Fruit fly (Drosophila melanogaster) whole organism: ENCODE results near the gene CG32573.
A peak's percentile ranks its signal among the peaks of the same experiment; 100 is the strongest.

ENCODE experiments used
- CG8478 ChIP-seq: fragments of >200 bp; optimal IDR thresholded peaks from 2 replicates; lab custom pipeline; 2018; ENCODE audit warnings: inconsistent platforms
- Dll ChIP-seq: fragments of >200 bp; optimal IDR thresholded peaks from 2 replicates; lab custom pipeline; 2017
- EcR ChIP-seq, 2 experiments: fragments of >200 bp; optimal IDR thresholded peaks; 2 replicates each; lab custom pipeline; 2017; ENCODE audit warnings: missing biosample characterization in 2 of 2, missing genetic modification characterization in 2 of 2, missing genetic modification reagents in 2 of 2
- psq ChIP-seq: fragments of >200 bp; optimal IDR thresholded peaks from 2 replicates; lab custom pipeline; 2017
- usp ChIP-seq: fragments of >200 bp; optimal IDR thresholded peaks from 2 replicates; lab custom pipeline; 2017; ENCODE audit warnings: missing biosample characterization, missing genetic modification characterization, mixed read lengths

DNA sequence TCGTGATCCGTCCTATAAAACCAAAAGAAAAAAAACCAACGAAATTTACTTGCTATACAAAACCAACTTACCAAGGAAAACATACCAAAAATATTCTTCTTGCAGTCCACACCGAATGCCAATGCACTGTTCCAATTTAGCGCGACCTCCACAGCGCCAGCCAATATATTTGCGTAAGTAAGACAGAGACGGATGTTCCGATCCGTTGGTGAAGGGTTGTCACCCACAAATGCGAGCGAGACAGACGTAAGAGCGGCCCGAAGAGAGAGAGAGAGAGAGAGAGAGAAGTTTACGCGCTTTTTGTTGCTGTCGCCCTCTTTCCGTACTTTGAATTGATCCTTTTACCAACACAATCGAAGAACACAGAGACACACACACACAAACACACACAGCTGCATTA, 43.3 kb upstream of the CG32573 start:
- no peak for TF ChIP-seq psq
- TF ChIP-seq CG8478 (lab: Kevin White, UChicago): peak; percentile 70
- no peak for TF ChIP-seq EcR (GFP tag; optimal IDR thresholded peaks at IDR 0.05; lab: Kevin White, UChicago)
- TF ChIP-seq usp (GFP tag; lab: Kevin White, UChicago): no peak
- no peak for TF ChIP-seq Dll (lab: Kevin White, UChicago)
